Worm (Caenorhabditis elegans): ENCODE data around the gene tag-293.

- TF ChIP-seq egl-27 (tag; optimal IDR thresholded peaks at IDR 0.05) (no peak), skn-1 (tag; optimal IDR thresholded peaks at IDR 0.05) (no peak), elt-3 (tag; optimal IDR thresholded peaks at IDR 0.05) (no peak), nhr-23 (tag; optimal IDR thresholded peaks at IDR 0.05) (no peak), mdl-1 (tag; optimal IDR thresholded peaks at IDR 0.05) (no peak), sma-9 (GFP tag; optimal IDR thresholded peaks at IDR 0.05) (no peak), sma-9 (tag; optimal IDR thresholded peaks at IDR 0.05) (no peak), ZK546.5 (tag; optimal IDR thresholded peaks at IDR 0.05) (no peak), ztf-4 (tag; optimal IDR thresholded peaks at IDR 0.05) (no peak), ceh-82 (tag; optimal IDR thresholded peaks at IDR 0.05) (no peak), ceh-16 (tag; optimal IDR thresholded peaks at IDR 0.05) (no peak), alr-1 (tag; optimal IDR thresholded peaks at IDR 0.05) (no peak), nhr-77 (tag; optimal IDR thresholded peaks at IDR 0.05) (no peak), dmd-4 (tag; optimal IDR thresholded peaks at IDR 0.05) (no peak), sem-4 (tag; optimal IDR thresholded peaks at IDR 0.05) (no peak)
Observed at ce11 chrV:7328092-7328491, 27.3 kb downstream of the tag-293 start, which contains the start of gene clec-7.
